Fruit fly (Drosophila melanogaster) whole organism, pupa: ENCODE measurements around the gene Bruce.
A peak's percentile ranks its signal among the peaks of the same experiment; 100 is the strongest.
"Not testable (repeated sequence)": the region's sequence is repeated elsewhere in the genome, so short reads cannot be mapped to it uniquely, and the experiment has no call there.

Experiments
- CG10348 ChIP-seq: fragments of 200-800 bp; sonication (Bioruptor generic); IDR thresholded peaks from 2 replicates; pipeline ENCODE4 v1.3.6; 2022; ENCODE audit warnings: missing biosample characterization, missing genetic modification characterization
- CG12605 ChIP-seq: fragments of 200-800 bp; sonication (Bioruptor generic); IDR thresholded peaks from 2 replicates; pipeline ENCODE4 v1.3.6; 2022; ENCODE audit warnings: missing biosample characterization, missing genetic modification characterization
- CG13204 ChIP-seq: fragments of 200-800 bp; sonication (Bioruptor generic); optimal IDR thresholded peaks from 2 replicates; lab custom pipeline; 2018; ENCODE audit warnings: missing biosample characterization, mild to moderate bottlenecking, missing genetic modification characterization, moderate library complexity
- CG14655 ChIP-seq: fragments of 200-800 bp; sonication (Bioruptor generic); optimal IDR thresholded peaks from 3 replicates; lab custom pipeline; 2017; ENCODE audit warnings: mild to moderate bottlenecking, missing biosample characterization, missing genetic modification reagents, missing genetic modification characterization
- CG15710 ChIP-seq: fragments of 200-800 bp; sonication (Bioruptor generic); optimal IDR thresholded peaks from 2 replicates; lab custom pipeline; 2018; ENCODE audit warnings: missing biosample characterization, mild to moderate bottlenecking, missing genetic modification characterization, moderate library complexity
- CG17806 ChIP-seq: fragments of 200-800 bp; sonication (Bioruptor generic); optimal IDR thresholded peaks from 2 replicates; lab custom pipeline; 2018; ENCODE audit warnings: missing biosample characterization, mild to moderate bottlenecking, missing genetic modification characterization, moderate library complexity
- CG32121 ChIP-seq: fragments of 200-800 bp; sonication (Bioruptor generic); IDR thresholded peaks from 2 replicates; pipeline ENCODE4 v1.3.6; 2022; ENCODE audit warnings: missing biosample characterization, missing genetic modification characterization
- CG34367 ChIP-seq: fragments of 200-800 bp; sonication (Bioruptor generic); optimal IDR thresholded peaks from 2 replicates; lab custom pipeline; 2018; ENCODE audit warnings: missing biosample characterization, mild to moderate bottlenecking, missing genetic modification characterization
- CG4496 ChIP-seq: fragments of 200-800 bp; sonication (Bioruptor generic); IDR thresholded peaks from 3 replicates; pipeline ENCODE4 v1.3.6; 2022; ENCODE audit warnings: missing biosample characterization, missing genetic modification characterization
- CG8159 ChIP-seq: fragments of 200-800 bp; sonication (Bioruptor generic); optimal IDR thresholded peaks from 3 replicates; lab custom pipeline; 2018; ENCODE audit warnings: missing biosample characterization, mild to moderate bottlenecking, missing genetic modification characterization, moderate library complexity
- CG8301 ChIP-seq: fragments of 200-800 bp; sonication (Bioruptor generic); optimal IDR thresholded peaks from 2 replicates; lab custom pipeline; 2018; ENCODE audit warnings: missing biosample characterization, mild to moderate bottlenecking, missing genetic modification characterization
- CG9948 ChIP-seq: fragments of 200-800 bp; sonication (Bioruptor generic); optimal IDR thresholded peaks from 2 replicates; lab custom pipeline; 2018; ENCODE audit warnings: missing biosample characterization, mild to moderate bottlenecking, missing genetic modification characterization, moderate library complexity
- D1 ChIP-seq: fragments of 200-800 bp; sonication (Bioruptor generic); optimal IDR thresholded peaks from 2 replicates; lab custom pipeline; 2018; ENCODE audit warnings: missing biosample characterization, mild to moderate bottlenecking, missing genetic modification characterization, moderate library complexity
- EcR ChIP-seq: fragments of 200-800 bp; sonication (Bioruptor generic); optimal IDR thresholded peaks from 3 replicates; lab custom pipeline; 2019; ENCODE audit warnings: missing biosample characterization, missing genetic modification characterization, mild to moderate bottlenecking, moderate library complexity, missing genetic modification reagents
- Ets98B ChIP-seq: fragments of 200-800 bp; sonication (Bioruptor generic); IDR thresholded peaks from 2 replicates; pipeline ENCODE4 v1.3.6; 2022; ENCODE audit warnings: missing biosample characterization, missing genetic modification characterization
- Pif1A ChIP-seq: fragments of 200-800 bp; sonication (Bioruptor generic); optimal IDR thresholded peaks from 3 replicates; lab custom pipeline; 2016; ENCODE audit warnings: missing biosample characterization, missing genetic modification characterization
- Pif1B ChIP-seq: fragments of 200-800 bp; sonication (Bioruptor generic); optimal IDR thresholded peaks from 3 replicates; lab custom pipeline; 2016; ENCODE audit warnings: missing biosample characterization, missing genetic modification characterization
- Snoo ChIP-seq: fragments of 200-800 bp; sonication (Bioruptor generic); optimal IDR thresholded peaks from 3 replicates; lab custom pipeline; 2017; ENCODE audit warnings: missing biosample characterization, mild to moderate bottlenecking, missing genetic modification characterization, inconsistent platforms
- fd96Ca ChIP-seq: fragments of 200-800 bp; sonication (Bioruptor generic); IDR thresholded peaks from 3 replicates; pipeline ENCODE4 v1.3.6; 2022; ENCODE audit warnings: missing biosample characterization, missing genetic modification characterization
- rn ChIP-seq: fragments of 200-800 bp; sonication (Bioruptor generic); IDR thresholded peaks from 2 replicates; pipeline ENCODE4 v1.3.6; 2022; ENCODE audit warnings: missing biosample characterization, missing genetic modification characterization

Bruce gene

dm6 chr3R:10349987-10350386 lies 18.8 kb upstream of the Bruce start, which contains the start of gene jumu:
Gene jumu, plus strand, starts transcription at chr3R:10350182.
- TF ChIP-seq rn (no peak), Pif1B (GFP tag; lab: Kevin White, UChicago) (no peak), EcR (GFP tag; lab: Kevin White, UChicago) (no peak), CG12605 (GFP tag; lab: Robert Waterston, UW) (no peak), CG14655 (GFP tag; lab: Kevin White, UChicago) (no peak), CG9948 (no peak), CG8301 (tag; lab: Kevin White, UChicago) (no peak), CG10348 (GFP tag; lab: Robert Waterston, UW) (no peak), CG15710 (tag; lab: Kevin White, UChicago) (no peak), CG17806 (tag; lab: Kevin White, UChicago) (no peak)

- TF ChIP-seq CG8301 (tag; lab: Kevin White, UChicago); D1 (tag; lab: Kevin White, UChicago); CG34367: not testable (repeated sequence)
Measured at dm6 chr3R:10348461-10348860, 17.3 kb upstream of the Bruce start, which contains the start of gene CG31406. Gene CG31406, plus strand, starts transcription at chr3R:10348761.

- TF ChIP-seq fd96Ca (GFP tag; lab: Robert Waterston, UW); CG8301 (tag; lab: Kevin White, UChicago); Pif1A (GFP tag; lab: Kevin White, UChicago): not testable (repeated sequence)
Measured at dm6 chr3R:10340649-10341048, 9.5 kb upstream of the Bruce start, which contains the start of gene CG18545. Gene CG18545, plus strand, starts transcription at chr3R:10340949.

- not testable (repeated sequence) for TF ChIP-seq Snoo (tag; lab: Kevin White, UChicago); CG13204; CG32121 (GFP tag; lab: Robert Waterston, UW)
Measured at dm6 chr3R:10338042-10338441, 6.9 kb upstream of the Bruce start, which contains the start of gene CG12592. Gene CG12592, plus strand, starts transcription at chr3R:10338342.

dm6 chr3R:10332823-10333263 lies 1.7 kb upstream of the Bruce start, which contains the start of gene sle:
Gene sle, plus strand, starts transcription at chr3R:10333115.
- no peak for TF ChIP-seq CG13204
- TF ChIP-seq CG4496, result peak; percentile 16; the same call in 1 of the 3 replicates
- peak; percentile 28 for TF ChIP-seq CG17806 (tag; lab: Kevin White, UChicago)
- TF ChIP-seq Snoo (tag; lab: Kevin White, UChicago), result peak; percentile 62
- TF ChIP-seq EcR (GFP tag; lab: Kevin White, UChicago), result no peak
- no peak for TF ChIP-seq D1 (tag; lab: Kevin White, UChicago)
- peak; percentile 2 for TF ChIP-seq CG9948
- TF ChIP-seq fd96Ca (GFP tag; lab: Robert Waterston, UW), result 0 out of 3 replicates have a peak, but pooled peaks have one; percentile 7
- TF ChIP-seq CG10348 (GFP tag; lab: Robert Waterston, UW), result no peak
- TF ChIP-seq CG8301 (tag; lab: Kevin White, UChicago), result no peak
- TF ChIP-seq CG15710 (tag; lab: Kevin White, UChicago), result peak; percentile 17
- no peak for TF ChIP-seq Pif1B (GFP tag; lab: Kevin White, UChicago)
- TF ChIP-seq rn, result no peak

- TF ChIP-seq CG13204, result no peak
- TF ChIP-seq, all 21 proteins: peak for 0
Measured at dm6 chr3R:10311745-10312088, 19.4 kb downstream of the Bruce start.

- TF ChIP-seq CG8159 (tag; lab: Kevin White, UChicago), result no peak
- TF ChIP-seq CG10348 (GFP tag; lab: Robert Waterston, UW), result no peak
- TF ChIP-seq Pif1A (GFP tag; lab: Kevin White, UChicago), result no peak
- TF ChIP-seq Ets98B (GFP tag; lab: Robert Waterston, UW), result no peak
- no peak for TF ChIP-seq CG15710 (tag; lab: Kevin White, UChicago)
- TF ChIP-seq CG14655 (GFP tag; lab: Kevin White, UChicago), result no peak
- no peak for TF ChIP-seq rn
- TF ChIP-seq EcR (GFP tag; lab: Kevin White, UChicago), result no peak
- TF ChIP-seq CG34367, result no peak
- no peak for TF ChIP-seq CG17806 (tag; lab: Kevin White, UChicago)
- no peak for TF ChIP-seq CG4496
- no peak for TF ChIP-seq D1 (tag; lab: Kevin White, UChicago)
- no peak for TF ChIP-seq CG13204
- TF ChIP-seq fd96Ca (GFP tag; lab: Robert Waterston, UW), result no peak; the same call in 2 of the 3 replicates
- no peak for TF ChIP-seq CG8301 (tag; lab: Kevin White, UChicago)
Measured at dm6 chr3R:10311076-10311744, 19.9 kb downstream of the Bruce start, which contains the start of gene CG6293. Gene CG6293, minus strand, starts transcription at chr3R:10311613.
